Worm (Caenorhabditis elegans): ENCODE results near the gene C33D9.8.

ce11 chrIV:8740952-8741438 lies 45.6 kb downstream of the C33D9.8 start, which contains the start of gene F21D5.6:
- no peak for TF ChIP-seq jun-1 (tag; optimal IDR thresholded peaks at IDR 0.05)
- TF ChIP-seq sea-2 (GFP tag; optimal IDR thresholded peaks at IDR 0.05), result no peak
- no peak for TF ChIP-seq fos-1 (tag; optimal IDR thresholded peaks at IDR 0.05)
- TF ChIP-seq lin-39 (tag; optimal IDR thresholded peaks at IDR 0.05), result no peak
- TF ChIP-seq unc-62 (GFP tag; optimal IDR thresholded peaks at IDR 0.05), result no peak
- TF ChIP-seq ZK546.5 (tag; optimal IDR thresholded peaks at IDR 0.05), result no peak
- no peak for TF ChIP-seq nhr-237 (tag; optimal IDR thresholded peaks at IDR 0.05)
- no peak for TF ChIP-seq nhr-76 (tag; optimal IDR thresholded peaks at IDR 0.05)
